Fruit fly (Drosophila melanogaster) whole organism: Measurements from ENCODE around the gene Rcd2.

Experiments
- CG8478 ChIP-seq: fragments of >200 bp; optimal IDR thresholded peaks from 2 replicates; lab custom pipeline; 2018; ENCODE audit warnings: inconsistent platforms
- Dll ChIP-seq: fragments of >200 bp; optimal IDR thresholded peaks from 2 replicates; lab custom pipeline; 2017
- EcR ChIP-seq, 2 experiments: fragments of >200 bp; optimal IDR thresholded peaks; 2 replicates each; lab custom pipeline; 2017; ENCODE audit warnings: missing biosample characterization in 2 of 2, missing genetic modification characterization in 2 of 2, missing genetic modification reagents in 2 of 2
- pan ChIP-seq: fragments of >200 bp; optimal IDR thresholded peaks from 2 replicates; lab custom pipeline; 2017
- psq ChIP-seq: fragments of >200 bp; optimal IDR thresholded peaks from 2 replicates; lab custom pipeline; 2017
- usp ChIP-seq: fragments of >200 bp; optimal IDR thresholded peaks from 2 replicates; lab custom pipeline; 2017; ENCODE audit warnings: missing biosample characterization, missing genetic modification characterization, mixed read lengths

Rcd2 gene

DNA sequence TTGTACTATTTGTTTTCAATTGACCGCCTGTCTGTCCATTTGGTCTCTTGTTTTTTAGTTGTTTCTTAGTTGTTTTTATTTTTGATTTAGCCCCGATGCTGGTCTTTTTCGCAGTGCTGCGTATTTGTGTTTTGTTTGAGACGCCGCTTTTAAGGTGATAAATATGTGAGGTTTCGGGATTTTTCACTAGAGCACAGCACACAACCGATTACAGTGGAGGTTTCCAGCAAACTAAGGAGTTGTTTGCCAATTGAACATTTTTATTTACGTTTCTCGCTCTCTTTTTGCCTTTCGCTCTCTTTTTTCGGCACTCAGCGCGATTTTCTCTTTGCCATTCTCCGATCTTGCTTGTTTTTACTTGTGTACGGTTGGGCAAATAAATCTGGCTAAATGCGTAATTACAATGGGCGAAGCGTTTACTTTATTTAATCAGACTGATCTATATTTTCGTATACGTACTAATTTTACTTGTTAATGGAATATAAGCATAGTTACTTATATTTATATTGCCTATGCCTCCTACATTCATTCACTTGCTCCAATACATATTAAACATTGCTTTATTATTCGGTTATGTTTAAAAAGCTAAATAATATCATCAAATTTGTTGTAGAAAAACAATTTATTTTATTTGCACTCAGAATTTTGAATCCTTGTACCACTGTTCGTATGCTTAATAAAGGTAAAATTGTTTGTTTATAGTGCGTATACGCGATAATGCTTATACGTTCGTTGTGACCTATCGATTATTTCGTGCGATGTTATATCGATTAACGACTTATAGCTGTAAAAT lies at the start of gene Rcd2:
Rcd2 (minus strand) TSS at position 236 of the 793 bp plus-strand sequence.
- TF ChIP-seq CG8478 (lab: Kevin White, UChicago) (no peak), Dll (lab: Kevin White, UChicago) (no peak), usp (no peak), psq (lab: Kevin White, UChicago) (no peak), pan (lab: Kevin White, UChicago) (no peak), EcR (GFP tag; optimal IDR thresholded peaks at IDR 0.05; lab: Kevin White, UChicago) (no peak)

DNA sequence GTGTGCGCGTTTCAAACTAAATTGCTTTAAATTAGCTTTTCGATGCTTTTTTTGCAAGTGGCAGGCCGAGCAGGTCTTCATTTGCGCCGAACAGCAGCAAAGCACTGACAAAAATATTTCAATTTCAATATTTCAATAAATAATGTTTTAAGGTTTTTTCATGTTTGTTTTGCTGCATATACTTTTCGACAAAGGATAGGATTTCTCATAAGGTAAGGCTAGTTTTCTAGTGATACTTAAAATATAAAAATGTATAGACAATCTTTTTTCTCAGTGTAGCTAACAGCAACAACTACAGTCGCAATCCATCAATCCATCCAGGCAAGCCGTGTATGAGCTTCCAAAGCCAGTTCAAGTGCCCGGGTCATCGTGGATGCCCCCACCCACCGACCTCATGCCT lies 48.3 kb upstream of the Rcd2 start:
- TF ChIP-seq CG8478 (lab: Kevin White, UChicago) (no peak), EcR (GFP tag; optimal IDR thresholded peaks at IDR 0.05; lab: Kevin White, UChicago) (no peak)

DNA sequence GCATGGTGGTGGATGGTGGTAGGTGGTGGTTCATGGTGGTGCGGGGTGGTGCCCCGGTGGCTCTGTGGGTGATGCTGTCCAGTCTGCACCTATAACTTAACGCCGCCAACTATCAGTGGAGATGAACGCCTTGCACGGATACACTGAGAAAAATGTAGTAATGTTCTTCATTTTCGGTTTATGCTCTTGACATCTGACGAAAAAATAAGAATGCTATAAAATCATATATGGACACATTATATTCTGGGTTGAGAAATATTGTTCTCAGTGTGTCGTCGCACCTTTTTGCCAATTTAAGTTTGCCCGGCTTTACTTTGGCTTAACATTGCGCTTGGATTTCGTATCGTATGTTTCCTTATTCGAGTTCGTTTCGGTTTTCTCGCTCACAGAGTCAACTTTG lies 45.8 kb upstream of the Rcd2 start:
- TF ChIP-seq CG8478 (lab: Kevin White, UChicago) (no peak), pan (lab: Kevin White, UChicago) (no peak), EcR (GFP tag; optimal IDR thresholded peaks at IDR 0.05; lab: Kevin White, UChicago) (no peak), usp (no peak), psq (lab: Kevin White, UChicago) (no peak), Dll (lab: Kevin White, UChicago) (no peak)

DNA sequence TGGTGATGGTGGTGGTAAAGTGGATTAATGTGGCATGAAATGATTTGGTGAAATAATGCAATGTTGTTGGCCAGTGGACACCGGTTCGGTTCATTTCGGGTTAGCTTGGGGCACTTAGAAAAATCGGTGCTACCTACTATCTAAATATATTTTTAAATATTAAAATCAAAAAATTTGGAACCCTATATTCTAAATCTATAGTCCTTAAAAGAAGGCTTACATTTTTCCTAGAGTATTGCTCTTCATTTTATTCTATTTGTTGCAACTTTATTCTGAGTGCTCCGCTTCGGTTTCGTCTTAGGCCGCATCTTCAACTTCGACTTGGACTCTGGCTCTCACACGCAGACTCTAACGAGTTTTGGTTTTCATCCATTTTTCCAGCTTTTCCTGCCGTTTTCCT lies 43.7 kb upstream of the Rcd2 start:
- no peak for TF ChIP-seq psq (lab: Kevin White, UChicago)

DNA sequence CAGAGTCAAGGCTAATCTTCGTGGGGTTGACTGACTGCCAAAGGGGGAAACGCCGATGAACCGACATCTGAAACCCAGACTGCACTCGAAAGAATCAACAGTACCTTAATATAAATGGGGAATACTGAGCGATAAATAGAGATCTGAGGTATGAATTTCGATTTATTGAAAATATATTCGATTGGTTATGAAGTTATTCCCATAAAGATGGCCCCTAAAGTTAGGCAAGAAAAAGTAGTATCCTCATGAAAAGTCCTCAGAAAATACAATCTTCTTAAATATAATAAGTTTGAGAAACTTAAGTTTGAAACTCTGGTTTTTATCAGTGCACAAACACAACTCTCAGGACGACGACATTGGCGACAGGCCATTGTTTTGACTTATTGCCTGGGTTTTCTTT lies 42.1 kb upstream of the Rcd2 start:
- TF ChIP-seq CG8478 (lab: Kevin White, UChicago) (no peak), pan (lab: Kevin White, UChicago) (no peak), usp (no peak), Dll (lab: Kevin White, UChicago) (no peak), EcR (GFP tag; optimal IDR thresholded peaks at IDR 0.05; lab: Kevin White, UChicago) (no peak), psq (lab: Kevin White, UChicago) (no peak)

DNA sequence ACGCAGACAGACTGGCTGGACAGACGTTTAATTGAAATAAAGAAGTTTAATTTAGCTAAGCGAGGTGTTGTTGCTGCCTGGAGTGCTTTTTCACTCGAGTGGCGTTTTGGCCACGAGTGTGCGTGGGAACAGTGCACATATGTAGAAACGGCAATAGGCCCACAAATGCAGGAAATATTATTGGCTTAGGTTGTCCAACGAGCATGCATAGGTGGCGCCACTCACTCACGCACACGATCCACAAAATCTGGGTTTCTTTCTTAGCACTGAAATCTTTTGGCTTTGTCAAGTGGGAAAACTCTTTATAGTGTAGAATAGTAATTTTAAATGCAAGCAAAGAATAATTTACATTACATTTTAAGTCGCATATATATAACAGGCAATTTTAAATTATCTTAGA lies 40.4 kb upstream of the Rcd2 start:
- no peak for TF ChIP-seq EcR (GFP tag; optimal IDR thresholded peaks at IDR 0.05; lab: Kevin White, UChicago)
- TF ChIP-seq CG8478 (lab: Kevin White, UChicago): no peak
- TF ChIP-seq usp: no peak
- no peak for TF ChIP-seq pan (lab: Kevin White, UChicago)
- no peak for TF ChIP-seq psq (lab: Kevin White, UChicago)
- no peak for TF ChIP-seq Dll (lab: Kevin White, UChicago)

DNA sequence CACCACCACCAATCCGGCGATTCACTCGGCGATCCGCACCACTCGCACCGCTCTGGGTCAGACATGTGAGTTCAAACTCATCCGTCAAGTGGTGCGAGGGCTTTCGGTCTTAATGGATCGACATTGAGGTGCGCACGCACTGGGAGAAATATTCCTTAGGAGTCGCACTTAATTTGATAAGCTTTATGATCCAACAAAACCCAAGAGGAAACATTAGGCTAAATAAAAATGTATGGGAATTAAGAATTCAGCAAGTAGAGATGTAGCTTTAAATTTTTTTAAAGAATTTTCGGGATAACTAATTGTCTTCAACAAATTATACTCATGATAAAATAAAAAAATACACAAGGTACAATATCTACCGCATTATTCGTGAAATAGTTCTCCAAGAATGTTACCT lies 36.3 kb upstream of the Rcd2 start:
- TF ChIP-seq CG8478 (lab: Kevin White, UChicago) (no peak), usp (no peak), pan (lab: Kevin White, UChicago) (no peak), EcR (GFP tag; optimal IDR thresholded peaks at IDR 0.05; lab: Kevin White, UChicago) (no peak), Dll (lab: Kevin White, UChicago) (no peak), psq (lab: Kevin White, UChicago) (no peak)

DNA sequence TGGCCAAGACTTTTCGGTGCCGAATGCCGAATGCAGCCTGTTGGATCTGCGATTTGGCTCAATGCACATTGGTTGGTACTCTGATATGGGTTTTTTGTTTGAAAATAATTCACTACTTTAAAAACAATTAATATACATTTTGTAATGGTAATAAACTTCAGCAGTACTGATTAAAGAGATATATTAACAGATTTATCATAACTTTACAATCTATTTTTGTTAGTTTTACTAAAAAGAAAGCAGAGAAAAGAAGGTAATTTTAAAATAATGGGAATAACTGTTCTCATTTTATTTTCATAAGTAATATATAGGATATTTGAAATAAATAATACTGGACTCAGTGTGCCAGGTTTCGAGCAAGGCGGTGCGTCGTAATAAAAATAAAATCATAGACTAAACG lies 29.9 kb upstream of the Rcd2 start:
- TF ChIP-seq usp (no peak), EcR (GFP tag; optimal IDR thresholded peaks at IDR 0.05; lab: Kevin White, UChicago) (no peak), pan (lab: Kevin White, UChicago) (no peak)

DNA sequence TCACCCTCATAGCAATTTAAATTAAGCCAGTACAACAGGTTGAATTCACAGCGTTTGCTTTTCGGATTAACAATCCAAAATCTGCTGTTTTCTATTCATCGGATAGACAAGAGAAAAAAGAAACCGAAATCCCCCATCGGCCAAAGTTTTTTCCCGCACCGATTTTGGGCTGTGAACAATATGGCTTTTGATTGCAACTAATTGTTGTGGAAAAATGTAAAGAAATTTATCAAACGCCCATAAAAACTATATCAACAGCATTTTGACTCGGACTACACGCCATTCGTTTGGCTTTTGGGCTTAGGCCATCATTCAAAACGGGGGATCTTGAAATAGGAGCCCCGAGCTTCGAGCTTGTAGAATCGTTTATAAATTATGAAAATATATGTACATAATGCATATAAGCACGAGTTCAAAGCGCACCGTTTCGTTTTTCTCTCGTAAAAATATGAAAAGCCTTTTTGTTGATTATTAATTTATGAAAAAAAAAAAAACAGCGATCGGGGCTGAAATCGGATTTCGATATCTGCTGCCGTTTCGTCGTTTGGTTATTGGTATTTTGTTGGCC lies 25.4 kb upstream of the Rcd2 start:
- TF ChIP-seq EcR (GFP tag; optimal IDR thresholded peaks at IDR 0.05; lab: Kevin White, UChicago): no peak
- no peak for TF ChIP-seq CG8478 (lab: Kevin White, UChicago)
- no peak for TF ChIP-seq psq (lab: Kevin White, UChicago)
- TF ChIP-seq Dll (lab: Kevin White, UChicago): no peak
- TF ChIP-seq pan (lab: Kevin White, UChicago): no peak
- no peak for TF ChIP-seq usp

DNA sequence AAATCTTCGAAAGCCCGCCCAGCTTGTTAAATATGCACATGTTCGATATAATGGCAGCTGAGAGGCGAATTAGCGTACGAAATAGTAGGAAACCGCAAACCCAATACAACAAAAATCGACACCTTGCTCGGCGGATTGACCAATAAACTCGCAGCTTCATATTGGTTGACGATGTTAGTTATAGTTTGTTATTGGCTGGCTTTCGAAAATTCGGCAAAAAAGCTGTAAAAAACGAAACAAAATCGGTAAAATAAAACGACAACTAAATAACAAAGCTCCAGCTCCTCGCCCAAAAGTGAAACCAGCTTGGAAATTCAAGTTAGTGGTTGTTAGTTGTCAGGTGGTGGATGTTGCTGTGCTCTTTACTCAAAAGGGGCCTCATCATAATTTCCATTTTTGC lies 23.6 kb upstream of the Rcd2 start:
- TF ChIP-seq Dll (lab: Kevin White, UChicago) (no peak), usp (no peak), EcR (GFP tag; optimal IDR thresholded peaks at IDR 0.05; lab: Kevin White, UChicago) (no peak), CG8478 (lab: Kevin White, UChicago) (no peak)

DNA sequence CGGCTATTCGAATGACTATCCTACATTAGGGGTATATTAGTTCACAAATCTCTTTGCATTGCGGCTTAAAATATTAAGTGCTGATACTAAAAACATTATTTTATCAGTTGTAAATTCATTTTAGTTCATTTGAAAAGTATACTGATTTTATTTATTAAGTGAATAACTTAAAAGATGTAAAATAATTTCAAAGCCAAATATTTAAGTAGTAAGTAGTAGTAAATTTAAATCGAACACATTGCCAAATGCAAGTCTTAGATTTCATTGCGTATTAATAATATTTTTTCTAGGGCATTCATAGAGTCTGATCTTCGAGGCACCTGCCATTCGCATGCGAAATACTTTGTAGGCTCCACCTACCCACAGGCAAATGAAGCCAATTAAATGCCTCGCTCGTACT lies 22.4 kb upstream of the Rcd2 start:
- TF ChIP-seq psq (lab: Kevin White, UChicago) (no peak), CG8478 (lab: Kevin White, UChicago) (no peak), pan (lab: Kevin White, UChicago) (no peak), usp (no peak), Dll (lab: Kevin White, UChicago) (no peak), EcR (GFP tag; optimal IDR thresholded peaks at IDR 0.05; lab: Kevin White, UChicago) (no peak)

DNA sequence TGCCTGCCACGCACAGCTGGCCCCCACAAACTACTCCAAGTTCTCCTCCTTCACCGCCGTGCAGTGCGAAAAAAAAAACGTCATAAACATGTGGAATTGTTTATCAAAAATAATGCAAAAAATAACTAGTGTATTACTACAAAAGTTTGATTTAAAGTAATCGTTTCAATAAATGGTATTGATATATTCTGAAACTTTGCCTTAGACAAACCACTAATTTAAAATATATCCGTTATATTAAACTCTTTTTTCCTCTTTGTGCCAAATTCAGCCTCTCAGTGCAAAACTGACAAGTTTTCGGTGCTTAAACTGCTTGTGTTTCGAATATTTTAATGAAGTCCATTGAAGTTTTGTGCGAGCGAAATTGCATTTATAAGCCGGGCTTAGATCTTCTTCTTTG lies 16.8 kb upstream of the Rcd2 start:
- TF ChIP-seq usp (no peak), psq (lab: Kevin White, UChicago) (no peak)

DNA sequence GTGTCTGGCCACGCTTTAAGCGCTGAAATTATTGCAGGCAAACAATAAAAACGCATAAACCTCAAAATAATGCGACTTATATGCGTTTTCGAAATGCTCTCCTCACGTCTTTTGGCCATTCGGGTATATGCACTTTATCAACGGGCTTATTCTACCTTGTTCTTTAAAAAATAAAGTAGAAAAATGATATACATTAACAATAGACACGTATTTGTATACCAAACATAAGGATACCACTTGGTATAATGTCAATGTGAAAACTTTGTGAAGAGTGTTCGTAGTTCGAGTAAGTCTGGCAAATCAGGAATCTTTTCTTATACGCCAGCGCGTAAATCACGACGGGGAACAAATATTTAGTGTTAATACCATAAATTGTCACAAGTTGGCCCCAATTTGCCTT lies 16.2 kb upstream of the Rcd2 start:
- TF ChIP-seq pan (lab: Kevin White, UChicago) (no peak), psq (lab: Kevin White, UChicago) (no peak), EcR (GFP tag; optimal IDR thresholded peaks at IDR 0.05; lab: Kevin White, UChicago) (no peak), Dll (lab: Kevin White, UChicago) (no peak), CG8478 (lab: Kevin White, UChicago) (no peak), usp (no peak)
